Fruit fly (Drosophila melanogaster) whole organism, embryonic: Measurements from ENCODE around the gene Cap-D3.

Experiments
- CG2202 ChIP-seq: fragments of 200-800 bp; sonication (Bioruptor generic); optimal IDR thresholded peaks from 2 replicates; lab custom pipeline; 2018; ENCODE audit warnings: missing biosample characterization, mild to moderate bottlenecking, missing genetic modification characterization
- CG3407 ChIP-seq: fragments of 200-800 bp; sonication (Bioruptor generic); optimal IDR thresholded peaks from 2 replicates; lab custom pipeline; 2018; ENCODE audit warnings: missing biosample characterization, mild to moderate bottlenecking, missing genetic modification characterization
- CG34224 ChIP-seq: fragments of 200-800 bp; sonication (Bioruptor generic); IDR thresholded peaks from 3 replicates; pipeline ENCODE4 v1.3.6; 2022; ENCODE audit warnings: missing biosample characterization, missing genetic modification characterization; ENCODE audit not compliant: partially characterized antibody
- CG7556 ChIP-seq: fragments of 200-800 bp; sonication (Bioruptor generic); optimal IDR thresholded peaks from 2 replicates; lab custom pipeline; 2017; ENCODE audit warnings: missing biosample characterization, mild to moderate bottlenecking, missing genetic modification characterization
- CG7928 ChIP-seq: fragments of 200-800 bp; sonication (Bioruptor generic); optimal IDR thresholded peaks from 2 replicates; lab custom pipeline; 2017; ENCODE audit warnings: missing biosample characterization, mild to moderate bottlenecking, missing genetic modification characterization
- Chrac-16 ChIP-seq: fragments of 200-800 bp; sonication (Bioruptor generic); optimal IDR thresholded peaks from 3 replicates; lab custom pipeline; 2016; ENCODE audit warnings: missing biosample characterization, missing genetic modification characterization
- Fer3 ChIP-seq: fragments of 200-800 bp; sonication (Bioruptor generic); optimal IDR thresholded peaks from 2 replicates; lab custom pipeline; 2018; ENCODE audit warnings: missing biosample characterization, mild to moderate bottlenecking, missing genetic modification characterization, moderate library complexity
- HLH54F ChIP-seq: fragments of 200-800 bp; sonication (Bioruptor generic); optimal IDR thresholded peaks from 3 replicates; lab custom pipeline; 2016; ENCODE audit warnings: missing biosample characterization, missing genetic modification characterization
- Pdp1 ChIP-seq, 2 experiments: fragments of 200-800 bp; sonication (Bioruptor generic); optimal IDR thresholded peaks; 3 replicates each; lab custom pipeline; 2016; ENCODE audit warnings: missing biosample characterization in 2 of 2, missing genetic modification characterization in 2 of 2, mild to moderate bottlenecking in 1 of 2, moderate library complexity in 1 of 2
- luna ChIP-seq: fragments of 200-800 bp; sonication (Bioruptor generic); optimal IDR thresholded peaks from 2 replicates; lab custom pipeline; 2016; ENCODE audit warnings: missing biosample characterization, missing genetic modification characterization
- psq ChIP-seq: fragments of 200-800 bp; sonication (Bioruptor generic); optimal IDR thresholded peaks from 2 replicates; lab custom pipeline; 2017; ENCODE audit warnings: missing biosample characterization, missing genetic modification characterization
- zfh2 ChIP-seq: fragments of 200-800 bp; sonication (Bioruptor generic); optimal IDR thresholded peaks from 2 replicates; lab custom pipeline; 2016; ENCODE audit warnings: missing biosample characterization, missing genetic modification characterization

DNA sequence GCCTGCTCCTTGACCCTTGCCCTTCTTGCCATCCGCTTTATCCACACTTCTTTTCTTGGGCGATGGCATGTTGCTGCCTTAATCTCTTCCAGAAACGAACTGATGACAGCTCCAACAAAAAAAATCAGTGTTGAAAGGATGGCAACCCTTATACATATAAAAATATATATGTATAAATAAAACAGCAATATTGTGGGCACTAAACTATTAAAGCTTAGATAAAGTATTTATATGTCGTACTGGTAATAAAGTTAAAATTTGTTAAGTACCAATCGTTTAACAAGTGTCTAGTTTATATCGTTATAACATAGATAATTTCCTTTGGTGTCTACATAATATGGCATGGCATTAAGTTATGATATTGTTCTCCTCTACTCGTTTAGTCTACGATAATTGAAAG is 11.0 kb downstream of the Cap-D3 start, which contains the start of gene tomb:
- TF ChIP-seq CG3407: no peak
- TF ChIP-seq CG2202: no peak
- no peak for TF ChIP-seq psq
- TF ChIP-seq Fer3: no peak
- TF ChIP-seq CG7928: no peak
- no peak for TF ChIP-seq zfh2
- no peak for TF ChIP-seq HLH54F (GFP tag; lab: Kevin White, UChicago)
- no peak for TF ChIP-seq luna
- no peak for TF ChIP-seq CG7556 (GFP tag; lab: Kevin White, UChicago)
- TF ChIP-seq CG34224 (GFP tag; lab: Robert Waterston, UW): no peak
- no peak for TF ChIP-seq Pdp1 (GFP tag; optimal IDR thresholded peaks at IDR 0.05; lab: Kevin White, UChicago)
- TF ChIP-seq Chrac-16 (GFP tag; lab: Kevin White, UChicago): no peak
